Worm (Caenorhabditis elegans) whole organism, L4 larva: ENCODE results near the gene prdh-1.
"Not testable (repeated sequence)": the region's sequence is repeated elsewhere in the genome, so short reads cannot be mapped to it uniquely, and the experiment has no call there.

Experiments
- R02D3.7 ChIP-seq: fragments of 150-350 bp; sonication (generic microtip); optimal IDR thresholded peaks from 3 replicates; lab custom pipeline; 2014; ENCODE audit warnings: missing biosample characterization, missing genetic modification characterization
- daf-16 ChIP-seq, 3 experiments: sonication (generic microtip); optimal IDR thresholded peaks; 2 replicates each; lab custom pipeline; 2016 to 2017; ENCODE audit warnings: missing genetic modification characterization in 3 of 3, missing genetic modification reagents in 3 of 3, mild to moderate bottlenecking in 2 of 3, missing compliant biosample characterization in 2 of 3, missing biosample characterization in 1 of 3, moderate library complexity in 1 of 3
- dmd-6 ChIP-seq: fragments of 200-800 bp; sonication (Bioruptor generic); IDR thresholded peaks from 2 replicates; pipeline ENCODE4 v1.3.6; 2022; ENCODE audit warnings: missing genetic modification reagents, missing genetic modification characterization, missing compliant biosample characterization
- dmd-9 ChIP-seq: fragments of 200-800 bp; sonication (Bioruptor generic); IDR thresholded peaks from 2 replicates; pipeline ENCODE4 v1.3.6; 2022; ENCODE audit warnings: missing genetic modification reagents, missing genetic modification characterization, missing compliant biosample characterization
- mxl-2 ChIP-seq: fragments of 200-800 bp; sonication (Bioruptor generic); conservative IDR thresholded peaks from 2 replicates; pipeline ENCODE4 v1.3.6; 2022; ENCODE audit warnings: missing genetic modification reagents, missing genetic modification characterization, missing compliant biosample characterization
- nhr-102 ChIP-seq: sonication (generic microtip); optimal IDR thresholded peaks from 2 replicates; lab custom pipeline; 2016; ENCODE audit warnings: mild to moderate bottlenecking, missing genetic modification characterization, moderate library complexity, missing compliant biosample characterization
- nhr-6 ChIP-seq: fragments of 150-350 bp; optimal IDR thresholded peaks from 2 replicates; lab custom pipeline; 2014; ENCODE audit warnings: missing biosample characterization, missing genetic modification characterization
- nhr-77 ChIP-seq: fragments of 150-350 bp; optimal IDR thresholded peaks from 2 replicates; lab custom pipeline; 2014; ENCODE audit warnings: missing biosample characterization, missing genetic modification characterization
- unc-130 ChIP-seq: sonication (generic microtip); optimal IDR thresholded peaks from 2 replicates; lab custom pipeline; 2016; ENCODE audit warnings: missing genetic modification reagents, missing genetic modification characterization, missing compliant biosample characterization
- unc-39 ChIP-seq: sonication (generic microtip); optimal IDR thresholded peaks from 2 replicates; lab custom pipeline; 2017; ENCODE audit warnings: missing biosample characterization, missing genetic modification characterization

ce11 chrIV:13884875-13885274 is 8.5 kb upstream of the prdh-1 start:
- TF ChIP-seq dmd-9 (GFP tag; lab: Robert Waterston, UW); nhr-6; nhr-102 (tag; lab: Kevin White, UChicago); unc-39; nhr-77 (tag; lab: Kevin White, UChicago); dmd-6; daf-16 (GFP tag; optimal IDR thresholded peaks at IDR 0.05; lab: Kevin White, UChicago); daf-16 (tag; optimal IDR thresholded peaks at IDR 0.05; lab: Kevin White, UChicago); mxl-2; unc-130 (GFP tag; lab: Kevin White, UChicago); R02D3.7 (tag; lab: Kevin White, UChicago): not testable (repeated sequence)
